Worm (Caenorhabditis elegans) whole organism, L4/young adult: ENCODE results near the gene ztf-14.

Experiments
- W03F9.2 ChIP-seq: fragments of 150-350 bp; optimal IDR thresholded peaks from 2 replicates; lab custom pipeline; 2014; ENCODE audit warnings: missing biosample characterization, missing genetic modification characterization
- dao-5 ChIP-seq: sonication (generic microtip); optimal IDR thresholded peaks from 2 replicates; lab custom pipeline; 2016; ENCODE audit warnings: missing genotype, missing genetic modification characterization, moderate library complexity, missing compliant biosample characterization
- him-1 ChIP-seq: sonication (generic microtip); optimal IDR thresholded peaks from 2 replicates; lab custom pipeline; 2016; ENCODE audit warnings: missing genotype, missing genetic modification reagents, missing genetic modification characterization, missing compliant biosample characterization

DNA sequence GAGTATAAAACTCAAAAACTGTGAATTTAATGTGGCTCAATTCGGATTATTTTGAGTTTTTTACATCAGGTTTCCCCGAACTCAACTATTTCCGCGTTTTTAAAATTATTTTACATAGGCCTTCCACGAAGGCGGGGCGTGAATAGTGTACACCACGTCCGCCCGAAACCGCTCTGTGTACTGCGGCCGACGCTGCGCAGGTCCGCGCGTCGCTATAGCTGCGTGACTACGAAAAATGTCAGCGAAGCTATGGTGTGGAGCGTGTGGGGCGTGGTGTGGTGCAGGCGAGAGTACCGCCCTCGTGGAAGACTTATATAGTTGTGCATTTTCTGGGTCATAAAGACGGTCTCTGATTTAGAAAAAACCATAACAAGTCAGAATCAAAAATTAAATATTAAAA lies 22.0 kb downstream of the ztf-14 start:
- TF ChIP-seq W03F9.2 (tag; lab: Kevin White, UChicago) (no peak), him-1 (tag; lab: Kevin White, UChicago) (no peak), dao-5 (tag; lab: Kevin White, UChicago) (no peak)
